Fruit fly (Drosophila melanogaster) whole organism, pupa: ENCODE data around the gene Pmi.

Experiments used
- CG15710 ChIP-seq: fragments of 200-800 bp; sonication (Bioruptor generic); optimal IDR thresholded peaks from 2 replicates; lab custom pipeline; 2018; ENCODE audit warnings: missing biosample characterization, mild to moderate bottlenecking, missing genetic modification characterization, moderate library complexity
- CG4496 ChIP-seq: fragments of 200-800 bp; sonication (Bioruptor generic); IDR thresholded peaks from 3 replicates; pipeline ENCODE4 v1.3.6; 2022; ENCODE audit warnings: missing biosample characterization, missing genetic modification characterization
- CG8159 ChIP-seq: fragments of 200-800 bp; sonication (Bioruptor generic); optimal IDR thresholded peaks from 3 replicates; lab custom pipeline; 2018; ENCODE audit warnings: missing biosample characterization, mild to moderate bottlenecking, missing genetic modification characterization, moderate library complexity
- CG8301 ChIP-seq: fragments of 200-800 bp; sonication (Bioruptor generic); optimal IDR thresholded peaks from 2 replicates; lab custom pipeline; 2018; ENCODE audit warnings: missing biosample characterization, mild to moderate bottlenecking, missing genetic modification characterization
- gl ChIP-seq: fragments of 200-800 bp; sonication (Bioruptor generic); optimal IDR thresholded peaks from 2 replicates; lab custom pipeline; 2018; ENCODE audit warnings: missing biosample characterization, mild to moderate bottlenecking, missing genetic modification characterization

DNA sequence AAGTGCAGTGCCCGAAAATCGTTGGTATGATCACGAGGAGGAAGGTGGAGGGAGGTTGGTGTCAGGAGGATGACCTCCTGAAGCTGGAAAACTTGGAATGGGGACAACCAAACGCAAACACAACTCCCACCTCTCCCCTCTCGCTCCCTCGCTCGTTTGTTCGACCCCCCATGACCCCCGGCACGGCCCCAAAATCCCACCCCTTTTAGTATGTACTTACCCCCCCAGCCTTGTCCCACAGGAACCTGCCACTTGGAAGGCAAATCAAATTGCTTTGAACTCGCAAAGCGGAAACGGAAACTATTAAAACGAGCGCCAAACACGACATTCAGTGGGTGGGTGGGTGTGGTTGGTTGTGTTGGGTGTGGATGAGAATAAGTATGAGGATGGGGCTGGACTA is 48.2 kb upstream of the Pmi start:
- no peak for TF ChIP-seq CG8301 (tag; lab: Kevin White, UChicago)
- TF ChIP-seq CG15710 (tag; lab: Kevin White, UChicago) = no peak
- no peak for TF ChIP-seq CG4496 (GFP tag; lab: Robert Waterston, UW)
- no peak for TF ChIP-seq CG8159
- no peak for TF ChIP-seq gl
